Fruit fly (Drosophila melanogaster): Measurements from ENCODE around the gene Naa60.

Gene Naa60

DNA sequence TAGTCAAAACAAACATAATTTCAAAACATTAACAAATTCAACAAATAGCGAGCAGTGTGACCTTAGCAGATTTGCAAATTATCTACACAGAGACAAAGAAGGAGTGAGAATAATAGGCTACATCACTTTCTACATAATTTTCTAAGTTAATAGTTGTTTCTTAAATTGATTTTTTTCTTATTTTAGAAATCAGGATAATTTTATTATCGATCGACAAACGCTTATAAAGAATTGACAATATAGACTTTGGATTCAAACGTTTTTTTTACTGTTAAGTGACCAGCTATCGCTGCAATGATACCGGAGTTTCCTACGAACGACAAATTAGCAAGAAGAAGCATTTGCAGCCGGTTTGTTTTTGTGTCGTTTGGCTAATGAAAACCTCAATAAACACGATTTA is 3.6 kb upstream of the Naa60 start, which contains the start of the genes nbs and defl (continued):
- TF ChIP-seq chn (GFP tag; optimal IDR thresholded peaks at IDR 0.05) (peak; percentile 46), ssp (GFP tag; IDR thresholded peaks at IDR 0.05) (peak; percentile 70), jumu (GFP tag; optimal IDR thresholded peaks at IDR 0.05) (peak; percentile 63), CG12769 (tag; optimal IDR thresholded peaks at IDR 0.05) (no peak), CG7786 (GFP tag; optimal IDR thresholded peaks at IDR 0.05) (peak; percentile 61), CG8388 (GFP tag; optimal IDR thresholded peaks at IDR 0.05) (peak; percentile 23), CG34224 (GFP tag; IDR thresholded peaks at IDR 0.05; ENCODE audit: partially characterized antibody) (no peak), CG10959 (GFP tag; IDR thresholded peaks at IDR 0.05) (no peak), CG16813 (GFP tag; IDR thresholded peaks at IDR 0.05; ENCODE audit: partially characterized antibody) (peak; percentile 52), nau (GFP tag; optimal IDR thresholded peaks at IDR 0.05) (no peak), ara (GFP tag; IDR thresholded peaks at IDR 0.05) (peak; percentile 71; the same call in 1 of the 2 replicates), E2f1 (GFP tag; IDR thresholded peaks at IDR 0.05) (peak; percentile 72), Xrp1 (GFP tag; IDR thresholded peaks at IDR 0.05) (peak; percentile 76), amos (GFP tag; IDR thresholded peaks at IDR 0.05; ENCODE audit: partially characterized antibody) (peak; percentile 19; the same call in 1 of the 2 replicates), CG17186 (GFP tag; optimal IDR thresholded peaks at IDR 0.05) (no peak), Ravus (GFP tag; IDR thresholded peaks at IDR 0.05) (peak; percentile 43), ewg (GFP tag; optimal IDR thresholded peaks at IDR 0.05) (no peak), knrl (GFP tag; IDR thresholded peaks at IDR 0.05; ENCODE audit: partially characterized antibody) (peak; percentile 59; the same call in 2 of the 3 replicates), sc (optimal IDR thresholded peaks at IDR 0.05) (no peak), sc (GFP tag; optimal IDR thresholded peaks at IDR 0.05) (peak; percentile 8), unpg (GFP tag; optimal IDR thresholded peaks at IDR 0.05) (no peak), dpn (GFP tag; optimal IDR thresholded peaks at IDR 0.05) (peak; percentile 77 to 86), Bteb2 (GFP tag; optimal IDR thresholded peaks at IDR 0.05) (peak; percentile 54), fd96Cb (tag; optimal IDR thresholded peaks at IDR 0.05) (peak; percentile 47), CG8765 (GFP tag; IDR thresholded peaks at IDR 0.05) (peak; percentile 65), CG6813 (GFP tag; optimal IDR thresholded peaks at IDR 0.05) (no peak), CG10431 (GFP tag; optimal IDR thresholded peaks at IDR 0.05) (no peak), nom (GFP tag; optimal IDR thresholded peaks at IDR 0.05) (no peak), CG7556 (GFP tag; optimal IDR thresholded peaks at IDR 0.05) (peak; percentile 37), ind (GFP tag; optimal IDR thresholded peaks at IDR 0.05) (peak; percentile 75), ham (GFP tag; IDR thresholded peaks at IDR 0.05) (no peak), lov (optimal IDR thresholded peaks at IDR 0.05) (no peak), lov (GFP tag; IDR thresholded peaks at IDR 0.05) (0 out of 3 replicates have a peak, but pooled peaks have one; percentile 20), bcd (GFP tag; optimal IDR thresholded peaks at IDR 0.05) (peak; percentile 65), Doc2 (GFP tag; IDR thresholded peaks at IDR 0.05) (no peak), Lim3 (GFP tag; IDR thresholded peaks at IDR 0.05) (no peak), CG13894 (tag; optimal IDR thresholded peaks at IDR 0.05) (no peak), CG9437 (GFP tag; optimal IDR thresholded peaks at IDR 0.05) (peak; percentile 38), odd (GFP tag; optimal IDR thresholded peaks at IDR 0.05) (no peak), kah (GFP tag; optimal IDR thresholded peaks at IDR 0.05) (no peak), CG7271 (tag; optimal IDR thresholded peaks at IDR 0.05) (no peak), CG17912 (GFP tag; optimal IDR thresholded peaks at IDR 0.05) (no peak), dysf (GFP tag; IDR thresholded peaks at IDR 0.05) (peak; percentile 80), CG10979 (tag; optimal IDR thresholded peaks at IDR 0.05) (peak; percentile 46), CG2116 (GFP tag; optimal IDR thresholded peaks at IDR 0.05) (peak; percentile 7), lmd (GFP tag; IDR thresholded peaks at IDR 0.05) (peak; percentile 83), Chrac-16 (GFP tag; optimal IDR thresholded peaks at IDR 0.05) (peak; percentile 70), zfh1 (GFP tag; IDR thresholded peaks at IDR 0.05) (peak; percentile 69; the same call in 2 of the 3 replicates), Vsx1 (GFP tag; optimal IDR thresholded peaks at IDR 0.05) (no peak), CG31224 (GFP tag; IDR thresholded peaks at IDR 0.05) (peak; percentile 46), Mes4 (GFP tag; optimal IDR thresholded peaks at IDR 0.05) (peak; percentile 8)
